Worm (Caenorhabditis elegans) whole organism, L3 larva: ENCODE results near the gene W03B1.5.

Experiments
- aly-2 ChIP-seq: fragments of 150-350 bp; optimal IDR thresholded peaks from 2 replicates; lab custom pipeline; 2014; ENCODE audit warnings: missing biosample characterization, missing genetic modification characterization
- ama-1 ChIP-seq: fragments of 150-350 bp; optimal IDR thresholded peaks from 2 replicates; lab custom pipeline; 2018
- ceh-16 ChIP-seq: sonication (generic microtip); optimal IDR thresholded peaks from 2 replicates; lab custom pipeline; 2017; ENCODE audit warnings: missing biosample characterization, missing genetic modification characterization
- ceh-28 ChIP-seq: fragments of 150-350 bp; optimal IDR thresholded peaks from 2 replicates; lab custom pipeline; 2014; ENCODE audit warnings: missing biosample characterization, missing genetic modification reagents, missing genetic modification characterization
- ceh-82 ChIP-seq: fragments of 150-350 bp; optimal IDR thresholded peaks from 2 replicates; lab custom pipeline; 2014; ENCODE audit warnings: missing biosample characterization, missing genetic modification characterization
- ceh-9 ChIP-seq: sonication (generic microtip); optimal IDR thresholded peaks from 2 replicates; lab custom pipeline; 2018; ENCODE audit warnings: missing biosample characterization, missing genetic modification characterization
- daf-12 ChIP-seq: fragments of 150-350 bp; optimal IDR thresholded peaks from 2 replicates; lab custom pipeline; 2014; ENCODE audit warnings: missing biosample characterization, missing genetic modification reagents, missing genetic modification characterization
- egl-27 ChIP-seq: sonication (generic microtip); optimal IDR thresholded peaks from 4 replicates; lab custom pipeline; 2017; ENCODE audit warnings: missing biosample characterization, missing genetic modification reagents, missing genetic modification characterization
- elt-2 ChIP-seq: sonication (generic microtip); optimal IDR thresholded peaks from 2 replicates; lab custom pipeline; 2016; ENCODE audit warnings: missing genetic modification reagents, mild to moderate bottlenecking, missing genetic modification characterization, missing compliant biosample characterization
- elt-3 ChIP-seq, 3 experiments: fragments of 150-350 bp in 1 of 3; sonication (generic microtip) in 2 of 3; optimal IDR thresholded peaks; 2 replicates in 2 of 3; 4 replicates in 1 of 3; lab custom pipeline; 2014 to 2017; ENCODE audit warnings: missing biosample characterization in 3 of 3, missing genetic modification characterization in 3 of 3
- eor-1 ChIP-seq, 2 experiments: fragments of 150-350 bp; optimal IDR thresholded peaks; 2 replicates each; lab custom pipeline; 2014 to 2018; ENCODE audit warnings: missing biosample characterization in 2 of 2, missing genetic modification characterization in 2 of 2
- fkh-2 ChIP-seq: fragments of 150-350 bp; optimal IDR thresholded peaks from 2 replicates; lab custom pipeline; 2014; ENCODE audit warnings: missing biosample characterization, missing genetic modification reagents, missing genetic modification characterization
- fos-1 ChIP-seq: fragments of 150-350 bp; optimal IDR thresholded peaks from 2 replicates; lab custom pipeline; 2014; ENCODE audit warnings: missing biosample characterization, missing genetic modification characterization
- hmg-11 ChIP-seq: sonication (generic microtip); optimal IDR thresholded peaks from 2 replicates; lab custom pipeline; 2016; ENCODE audit warnings: missing genetic modification characterization, missing compliant biosample characterization
- jun-1 ChIP-seq: fragments of 150-350 bp; optimal IDR thresholded peaks from 2 replicates; lab custom pipeline; 2014; ENCODE audit warnings: missing biosample characterization, missing genetic modification reagents, missing genetic modification characterization
- lin-15B ChIP-seq: fragments of 150-350 bp; optimal IDR thresholded peaks from 2 replicates; lab custom pipeline; 2014; ENCODE audit warnings: missing biosample characterization, missing genetic modification characterization
- lin-39 ChIP-seq: fragments of 150-350 bp; optimal IDR thresholded peaks from 2 replicates; lab custom pipeline; 2018; ENCODE audit warnings: missing biosample characterization, missing genetic modification reagents, missing genetic modification characterization
- lsy-12 ChIP-seq: sonication (generic microtip); optimal IDR thresholded peaks from 2 replicates; lab custom pipeline; 2016; ENCODE audit warnings: mild to moderate bottlenecking, missing genetic modification characterization, missing compliant biosample characterization
- mdl-1 ChIP-seq: fragments of 150-350 bp; optimal IDR thresholded peaks from 2 replicates; lab custom pipeline; 2014; ENCODE audit warnings: missing biosample characterization, missing genetic modification characterization
- mml-1 ChIP-seq: fragments of 150-350 bp; sonication (generic microtip); optimal IDR thresholded peaks from 3 replicates; lab custom pipeline; 2014; ENCODE audit warnings: missing biosample characterization, missing genetic modification characterization
- nhr-12 ChIP-seq: fragments of 150-350 bp; optimal IDR thresholded peaks from 2 replicates; lab custom pipeline; 2014; ENCODE audit warnings: missing biosample characterization, missing genetic modification characterization
- nhr-25 ChIP-seq: sonication (generic microtip); optimal IDR thresholded peaks from 2 replicates; lab custom pipeline; 2017; ENCODE audit warnings: missing biosample characterization, missing genetic modification characterization
- nhr-28 ChIP-seq: fragments of 150-350 bp; optimal IDR thresholded peaks from 2 replicates; lab custom pipeline; 2014; ENCODE audit warnings: missing biosample characterization, missing genetic modification characterization
- nhr-43 ChIP-seq: sonication (generic microtip); optimal IDR thresholded peaks from 2 replicates; lab custom pipeline; 2016; ENCODE audit warnings: mild to moderate bottlenecking, missing genetic modification characterization, missing compliant biosample characterization; ENCODE audit not compliant: poor library complexity, severe bottlenecking
- nhr-76 ChIP-seq: fragments of 150-350 bp; sonication (generic microtip); optimal IDR thresholded peaks from 5 replicates; lab custom pipeline; 2014; ENCODE audit warnings: missing biosample characterization, missing genetic modification characterization
- pha-4 ChIP-seq: fragments of 150-350 bp; optimal IDR thresholded peaks from 2 replicates; lab custom pipeline; 2014; ENCODE audit warnings: missing biosample characterization, missing genetic modification reagents, missing genetic modification characterization
- sea-2 ChIP-seq: fragments of 150-350 bp; sonication (generic microtip); optimal IDR thresholded peaks from 4 replicates; lab custom pipeline; 2014; ENCODE audit warnings: missing biosample characterization, missing genetic modification reagents, missing genetic modification characterization
- skn-1 ChIP-seq: fragments of 150-350 bp; optimal IDR thresholded peaks from 2 replicates; lab custom pipeline; 2014; ENCODE audit warnings: missing biosample characterization, missing genetic modification characterization
- tbx-2 ChIP-seq: sonication (generic microtip); optimal IDR thresholded peaks from 2 replicates; lab custom pipeline; 2016; ENCODE audit warnings: mild to moderate bottlenecking, missing genetic modification characterization, missing compliant biosample characterization
- unc-39 ChIP-seq: sonication (generic microtip); optimal IDR thresholded peaks from 4 replicates; lab custom pipeline; 2017; ENCODE audit warnings: missing biosample characterization, missing genetic modification characterization
- ztf-11 ChIP-seq: fragments of 150-350 bp; optimal IDR thresholded peaks from 2 replicates; lab custom pipeline; 2014; ENCODE audit warnings: missing biosample characterization, missing genetic modification characterization
- ztf-4 ChIP-seq: fragments of 150-350 bp; optimal IDR thresholded peaks from 2 replicates; lab custom pipeline; 2014; ENCODE audit warnings: missing biosample characterization, missing genetic modification characterization

W03B1.5 gene

DNA sequence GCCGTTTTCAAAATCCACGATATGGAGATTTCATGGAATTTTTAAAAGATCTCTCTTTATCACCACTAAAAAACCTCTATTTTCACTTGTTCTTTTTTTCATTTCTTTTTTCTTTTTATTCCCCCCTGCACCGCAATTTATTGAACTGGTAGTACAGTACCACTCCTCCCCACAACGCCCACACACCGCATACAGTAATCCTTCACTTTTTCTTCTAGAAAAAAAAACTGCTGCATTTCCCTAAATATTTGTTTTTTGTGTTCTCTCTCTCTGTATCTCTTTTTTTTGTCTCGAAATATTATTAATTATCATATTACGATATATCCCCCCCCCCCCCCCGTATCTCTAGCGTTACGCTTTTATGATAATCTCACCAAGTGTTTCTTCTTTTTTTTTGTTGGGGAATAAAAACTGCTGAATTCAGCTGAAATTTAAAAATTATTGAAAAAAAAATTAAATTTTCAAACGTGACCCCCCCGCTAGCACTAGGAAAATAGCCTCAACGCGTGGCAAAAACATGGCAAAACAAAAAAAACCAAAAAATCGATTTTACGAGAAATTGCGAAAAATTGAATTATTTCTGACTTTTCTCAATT lies 31.3 kb upstream of the W03B1.5 start, which contains the start of gene Y24D9B.1:
TSS of gene Y24D9B.1 (plus strand) at position 546 of the 596 bp plus-strand sequence.
- no peak for TF ChIP-seq nhr-43 (tag; lab: Kevin White, UChicago)
- TF ChIP-seq lin-15B (tag; lab: Kevin White, UChicago) = no peak
- TF ChIP-seq ztf-4 (tag; lab: Kevin White, UChicago) = no peak
- TF ChIP-seq egl-27 (tag; lab: Kevin White, UChicago) = no peak
- TF ChIP-seq mml-1 (tag; lab: Kevin White, UChicago) = no peak
- no peak for TF ChIP-seq ztf-11
- TF ChIP-seq nhr-25 (tag; lab: Kevin White, UChicago) = no peak
- TF ChIP-seq hmg-11 (tag; lab: Kevin White, UChicago) = no peak
- no peak for TF ChIP-seq lsy-12
- no peak for TF ChIP-seq eor-1 (tag; optimal IDR thresholded peaks at IDR 0.05; lab: Kevin White, UChicago)

DNA sequence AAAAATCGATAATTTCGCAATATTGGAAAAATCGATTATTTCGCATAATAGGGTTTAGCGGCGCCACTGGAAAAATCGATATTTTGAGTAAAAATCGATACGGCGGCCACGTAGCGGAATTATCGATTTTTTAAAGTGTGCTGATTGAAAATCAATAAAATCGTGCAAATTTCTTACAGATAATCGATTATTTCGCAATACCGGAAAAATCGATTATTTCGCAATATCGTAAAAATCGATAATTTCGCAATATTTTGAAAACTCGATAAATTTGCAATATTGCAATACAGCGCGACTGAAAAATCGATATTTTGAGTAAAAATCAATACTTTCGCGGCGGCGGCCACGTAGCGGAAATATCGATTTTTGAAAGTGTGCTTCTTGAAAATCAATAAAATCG lies 30.6 kb upstream of the W03B1.5 start:
- TF ChIP-seq hmg-11 (tag; lab: Kevin White, UChicago) = no peak
- TF ChIP-seq ceh-28 (tag; lab: Kevin White, UChicago) = peak; percentile 96

DNA sequence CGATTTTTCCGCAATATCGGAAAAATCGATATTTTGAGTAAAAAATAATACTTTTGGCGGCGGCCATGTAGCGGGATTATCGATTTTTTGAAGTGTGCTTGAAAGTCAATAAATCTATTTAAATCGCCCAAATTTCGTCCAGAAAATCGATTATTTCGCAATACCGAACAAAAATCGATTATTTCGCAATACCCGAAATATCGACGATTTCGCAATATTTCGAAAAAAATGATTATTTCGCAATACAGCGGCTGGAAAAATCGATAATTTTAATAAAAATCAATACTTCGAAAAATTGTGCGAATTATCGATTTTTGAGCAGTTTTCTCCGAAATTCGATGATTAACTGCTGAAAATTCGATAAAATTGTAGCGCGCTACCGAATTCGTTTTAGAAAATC lies 30.2 kb upstream of the W03B1.5 start:
- TF ChIP-seq egl-27 (tag; lab: Kevin White, UChicago) (no peak), nhr-12 (tag; lab: Kevin White, UChicago) (no peak), mdl-1 (tag; lab: Kevin White, UChicago) (no peak), fkh-2 (tag; lab: Kevin White, UChicago) (no peak), daf-12 (tag; lab: Kevin White, UChicago) (no peak), mml-1 (tag; lab: Kevin White, UChicago) (no peak), skn-1 (no peak), nhr-76 (tag; lab: Kevin White, UChicago) (no peak), elt-3 (tag; optimal IDR thresholded peaks at IDR 0.05; lab: Kevin White, UChicago) (no peak), sea-2 (no peak), ceh-9 (tag; lab: Kevin White, UChicago) (no peak), fos-1 (no peak), ceh-82 (tag; lab: Kevin White, UChicago) (no peak), unc-39 (tag; lab: Kevin White, UChicago) (no peak), lsy-12 (no peak), ama-1 (no peak), nhr-28 (tag; lab: Kevin White, UChicago) (no peak), lin-39 (tag; lab: Kevin White, UChicago) (no peak)
- TF ChIP-seq, all 47 proteins: peak for 0

DNA sequence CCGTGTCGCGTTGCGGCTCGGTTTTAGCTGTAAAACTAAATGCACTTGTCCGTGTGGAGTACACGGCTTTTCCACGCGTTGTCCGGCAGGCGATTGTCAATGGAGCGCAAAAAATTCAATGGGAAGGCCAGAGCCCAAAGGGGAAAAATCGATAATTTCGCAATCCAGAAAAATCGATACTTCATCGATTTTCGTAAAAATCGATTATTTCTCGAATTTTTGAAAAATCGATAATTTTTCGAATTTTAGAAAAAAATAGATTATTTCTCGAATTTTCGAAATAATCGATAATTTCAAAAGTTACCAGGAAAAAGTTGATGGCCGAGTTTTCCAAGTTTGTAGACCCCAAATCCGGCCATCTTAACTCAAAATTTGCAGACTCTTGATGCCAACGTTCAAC lies 28.8 kb upstream of the W03B1.5 start:
- peak; percentile 92 for TF ChIP-seq ceh-28 (tag; lab: Kevin White, UChicago)
- no peak for TF ChIP-seq pha-4 (tag; lab: Kevin White, UChicago)
- TF ChIP-seq, all 47 proteins: peak for 1

DNA sequence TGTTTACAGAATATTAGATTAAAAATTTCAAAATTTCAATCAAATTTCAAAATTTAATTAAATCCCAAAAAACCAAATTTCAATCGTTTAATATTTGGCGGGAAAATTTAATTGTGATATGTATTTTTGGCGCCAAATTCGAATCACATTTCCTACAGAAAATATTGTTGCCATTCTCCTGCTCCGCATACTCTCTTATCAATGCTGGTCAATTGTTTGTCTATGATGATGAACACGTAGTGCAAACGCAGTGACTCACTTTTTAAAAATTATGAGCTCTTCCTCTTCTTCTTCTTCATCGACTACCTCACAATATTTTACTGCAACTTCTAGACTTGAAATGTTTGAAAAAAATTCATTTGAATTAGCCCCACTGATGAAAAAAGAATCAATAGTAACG lies 21.8 kb upstream of the W03B1.5 start, which contains the start of gene trpl-2:
TSS of gene trpl-2 (plus strand) at position 210 of the 400 bp plus-strand sequence.
- peak; percentile 22 for TF ChIP-seq elt-2 (tag; lab: Kevin White, UChicago)
- TF ChIP-seq ceh-16 = no peak
- TF ChIP-seq, all 47 proteins: peak for 1

ce11 chrIV:4336139-4336851 lies 12.0 kb upstream of the W03B1.5 start, which contains the start of the genes W03B1.3 and oac-51:
W03B1.3 (minus strand) TSS chrIV:4336239.
oac-51 (plus strand) TSS chrIV:4336801.
- TF ChIP-seq tbx-2 (no peak), jun-1 (tag; lab: Kevin White, UChicago) (no peak), aly-2 (tag; lab: Kevin White, UChicago) (no peak)
- TF ChIP-seq, all 47 proteins: peak for 0
